Worm (Caenorhabditis elegans) whole organism, young adult: Measurements from ENCODE around the gene grl-31.

Experiments
- B0261.1 ChIP-seq: sonication (generic microtip); optimal IDR thresholded peaks from 2 replicates; lab custom pipeline; 2016; ENCODE audit warnings: mild to moderate bottlenecking, missing genetic modification characterization, moderate library complexity, missing compliant biosample characterization
- B0336.3 ChIP-seq: fragments of 200-800 bp; sonication (Bioruptor generic); IDR thresholded peaks from 2 replicates; pipeline ENCODE4 v1.3.6; 2022; ENCODE audit warnings: missing genetic modification characterization, missing compliant biosample characterization
- C06A6.2 ChIP-seq: fragments of 200-800 bp; sonication (Bioruptor generic); conservative IDR thresholded peaks from 2 replicates; pipeline ENCODE4 v1.3.6; 2022; ENCODE audit warnings: missing genetic modification characterization, missing compliant biosample characterization
- C17E4.6 ChIP-seq: fragments of 200-800 bp; sonication (Bioruptor generic); IDR thresholded peaks from 2 replicates; pipeline ENCODE4 v1.3.6; 2022; ENCODE audit warnings: missing genetic modification reagents, missing genetic modification characterization, missing compliant biosample characterization
- F22D6.2 ChIP-seq: sonication (generic microtip); optimal IDR thresholded peaks from 2 replicates; lab custom pipeline; 2016; ENCODE audit warnings: mild to moderate bottlenecking, missing genetic modification characterization, missing compliant biosample characterization
- F37B4.10 ChIP-seq: fragments of 200-800 bp; sonication (Bioruptor generic); IDR thresholded peaks from 2 replicates; pipeline ENCODE4 v1.3.6; 2022; ENCODE audit warnings: missing genetic modification characterization, missing compliant biosample characterization
- F39B2.1 ChIP-seq: fragments of 200-800 bp; sonication (Bioruptor generic); IDR thresholded peaks from 2 replicates; pipeline ENCODE4 v1.3.6; 2022; ENCODE audit warnings: missing genetic modification reagents, missing genetic modification characterization, missing compliant biosample characterization
- F55B11.4 ChIP-seq: sonication (generic microtip); optimal IDR thresholded peaks from 2 replicates; lab custom pipeline; 2016; ENCODE audit warnings: missing compliant biosample characterization, missing genetic modification characterization, borderline replicate concordance; ENCODE audit not compliant: insufficient read depth
- K12H6.12 ChIP-seq: fragments of 200-800 bp; sonication (Bioruptor generic); optimal IDR thresholded peaks from 2 replicates; lab custom pipeline; 2018; ENCODE audit warnings: mild to moderate bottlenecking, missing genetic modification characterization, missing compliant biosample characterization
- T07F8.4 ChIP-seq: sonication (generic microtip); optimal IDR thresholded peaks from 2 replicates; lab custom pipeline; 2016; ENCODE audit warnings: mild to moderate bottlenecking, missing genetic modification characterization, moderate library complexity, missing compliant biosample characterization
- T26A5.8 ChIP-seq: sonication (generic microtip); optimal IDR thresholded peaks from 2 replicates; lab custom pipeline; 2016; ENCODE audit warnings: missing genetic modification characterization, missing compliant biosample characterization
- Y53G8AR.9 ChIP-seq: fragments of 200-800 bp; sonication (Bioruptor generic); conservative IDR thresholded peaks from 2 replicates; pipeline ENCODE4 v1.3.6; 2022; ENCODE audit warnings: missing genetic modification reagents, missing genetic modification characterization, missing compliant biosample characterization
- Y95B8A.8 ChIP-seq: fragments of 200-800 bp; sonication (Bioruptor generic); IDR thresholded peaks from 2 replicates; pipeline ENCODE4 v1.3.6; 2022; ENCODE audit warnings: missing genetic modification reagents, missing genetic modification characterization, missing compliant biosample characterization
- akir-1 ChIP-seq: fragments of 200-800 bp; sonication (Bioruptor generic); optimal IDR thresholded peaks from 2 replicates; lab custom pipeline; 2018; ENCODE audit warnings: mild to moderate bottlenecking, missing genetic modification characterization, moderate library complexity, missing compliant biosample characterization
- atf-7 ChIP-seq: sonication (generic microtip); optimal IDR thresholded peaks from 2 replicates; lab custom pipeline; 2017; ENCODE audit warnings: mild to moderate bottlenecking, missing genetic modification characterization, missing compliant biosample characterization
- athp-1 ChIP-seq: sonication (generic microtip); optimal IDR thresholded peaks from 2 replicates; lab custom pipeline; 2017; ENCODE audit warnings: mild to moderate bottlenecking, missing genetic modification characterization, missing compliant biosample characterization
- bed-1 ChIP-seq: fragments of 200-800 bp; sonication (Bioruptor generic); IDR thresholded peaks from 2 replicates; pipeline ENCODE4 v1.3.6; 2022; ENCODE audit warnings: missing genetic modification reagents, missing genetic modification characterization, missing compliant biosample characterization
- bed-2 ChIP-seq: fragments of 200-800 bp; sonication (Bioruptor generic); IDR thresholded peaks from 2 replicates; pipeline ENCODE4 v1.3.6; 2022; ENCODE audit warnings: missing genetic modification reagents, missing genetic modification characterization, missing compliant biosample characterization
- cebp-1 ChIP-seq, 2 experiments: fragments of 200-800 bp in 1 of 2; sonication (Bioruptor generic) in 1 of 2; sonication (generic microtip) in 1 of 2; IDR thresholded peaks in 1 of 2; optimal IDR thresholded peaks in 1 of 2; 2 replicates each; pipeline versions ENCODE4 v1.3.6 to Lab custom; 2017 to 2022; ENCODE audit warnings: missing compliant biosample characterization in 2 of 2, missing genetic modification characterization in 2 of 2, mild to moderate bottlenecking in 1 of 2, missing genetic modification reagents in 1 of 2, moderate library complexity in 1 of 2
- cebp-2 ChIP-seq: fragments of 200-800 bp; sonication (Bioruptor generic); IDR thresholded peaks from 2 replicates; pipeline ENCODE4 v1.3.6; 2022; ENCODE audit warnings: missing genetic modification characterization, missing compliant biosample characterization
- ceh-27 ChIP-seq: fragments of 200-800 bp; sonication (Bioruptor generic); optimal IDR thresholded peaks from 2 replicates; lab custom pipeline; 2018; ENCODE audit warnings: mild to moderate bottlenecking, missing genetic modification characterization, moderate library complexity, missing compliant biosample characterization
- ceh-40 ChIP-seq: fragments of 200-800 bp; sonication (Bioruptor generic); IDR thresholded peaks from 2 replicates; pipeline ENCODE4 v1.3.6; 2022; ENCODE audit warnings: missing genetic modification characterization, missing compliant biosample characterization
- ceh-79 ChIP-seq: sonication (generic microtip); optimal IDR thresholded peaks from 2 replicates; lab custom pipeline; 2017; ENCODE audit warnings: mild to moderate bottlenecking, missing genetic modification characterization, missing compliant biosample characterization
- chd-7 ChIP-seq: sonication (generic microtip); optimal IDR thresholded peaks from 2 replicates; lab custom pipeline; 2016; ENCODE audit warnings: mild to moderate bottlenecking, missing genetic modification characterization, moderate library complexity, missing compliant biosample characterization
- efl-1 ChIP-seq: fragments of 150-350 bp; optimal IDR thresholded peaks from 2 replicates; lab custom pipeline; 2014; ENCODE audit warnings: missing biosample characterization, missing genetic modification reagents, missing genetic modification characterization
- egrh-3 ChIP-seq: fragments of 200-800 bp; sonication (Bioruptor generic); IDR thresholded peaks from 2 replicates; pipeline ENCODE4 v1.3.6; 2022; ENCODE audit warnings: missing genetic modification reagents, missing genetic modification characterization, missing compliant biosample characterization
- gei-17 ChIP-seq: fragments of 200-800 bp; sonication (Bioruptor generic); optimal IDR thresholded peaks from 2 replicates; lab custom pipeline; 2018; ENCODE audit warnings: mild to moderate bottlenecking, missing genetic modification characterization, missing compliant biosample characterization
- hmg-20 ChIP-seq: fragments of 200-800 bp; sonication (Bioruptor generic); IDR thresholded peaks from 2 replicates; pipeline ENCODE4 v1.3.6; 2022; ENCODE audit warnings: missing genetic modification reagents, missing genetic modification characterization, missing compliant biosample characterization
- hrde-1 ChIP-seq: sonication (generic microtip); optimal IDR thresholded peaks from 2 replicates; lab custom pipeline; 2016; ENCODE audit warnings: missing genetic modification characterization, mild to moderate bottlenecking, missing compliant biosample characterization, moderate library complexity, missing genotype, missing genetic modification reagents, borderline replicate concordance
- lsy-27 ChIP-seq: sonication (generic microtip); optimal IDR thresholded peaks from 2 replicates; lab custom pipeline; 2017; ENCODE audit warnings: missing genetic modification characterization, mild to moderate bottlenecking, missing compliant biosample characterization, antibody characterized with exemption, missing genotype, borderline replicate concordance; ENCODE audit not compliant: insufficient read depth
- madf-10 ChIP-seq: sonication (generic microtip); optimal IDR thresholded peaks from 2 replicates; lab custom pipeline; 2016; ENCODE audit warnings: mild to moderate bottlenecking, missing genetic modification characterization, missing compliant biosample characterization
- madf-8 ChIP-seq: fragments of 200-800 bp; sonication (Bioruptor generic); conservative IDR thresholded peaks from 2 replicates; pipeline ENCODE4 v1.3.6; 2022; ENCODE audit warnings: missing genetic modification reagents, missing genetic modification characterization, missing compliant biosample characterization
- mxl-1 ChIP-seq: sonication (generic microtip); optimal IDR thresholded peaks from 2 replicates; lab custom pipeline; 2016; ENCODE audit warnings: missing genetic modification characterization, missing compliant biosample characterization
- nfya-1 ChIP-seq: sonication (generic microtip); optimal IDR thresholded peaks from 2 replicates; lab custom pipeline; 2017; ENCODE audit warnings: antibody characterized with exemption, missing compliant biosample characterization, missing genetic modification characterization, borderline replicate concordance; ENCODE audit not compliant: insufficient read depth
- pha-4 ChIP-seq: fragments of 150-350 bp; sonication (generic microtip); optimal IDR thresholded peaks from 2 replicates; lab custom pipeline; 2014; ENCODE audit warnings: missing biosample characterization, missing genetic modification reagents, missing genetic modification characterization
- rec-8 ChIP-seq, 2 experiments: sonication (generic microtip); optimal IDR thresholded peaks; 2 replicates each; lab custom pipeline; 2016; ENCODE audit warnings: mild to moderate bottlenecking in 2 of 2, missing genetic modification characterization in 2 of 2, missing genetic modification reagents in 2 of 2, missing genotype in 2 of 2, missing biosample characterization in 1 of 2, missing compliant biosample characterization in 1 of 2, moderate library complexity in 1 of 2
- repo-1 ChIP-seq: sonication (generic microtip); optimal IDR thresholded peaks from 2 replicates; lab custom pipeline; 2017; ENCODE audit warnings: mild to moderate bottlenecking, missing genetic modification characterization, missing compliant biosample characterization
- sdz-38 ChIP-seq: sonication (generic microtip); optimal IDR thresholded peaks from 2 replicates; lab custom pipeline; 2016; ENCODE audit warnings: missing genotype, missing genetic modification characterization, missing compliant biosample characterization
- snpc-3.4 ChIP-seq: sonication (generic microtip); optimal IDR thresholded peaks from 2 replicates; lab custom pipeline; 2017; ENCODE audit warnings: missing genetic modification characterization, mild to moderate bottlenecking, missing compliant biosample characterization, antibody characterized with exemption, moderate library complexity, missing genotype, missing genetic modification reagents
- sptf-2 ChIP-seq: fragments of 200-800 bp; sonication (Bioruptor generic); optimal IDR thresholded peaks from 2 replicates; lab custom pipeline; 2018; ENCODE audit warnings: mild to moderate bottlenecking, missing genetic modification characterization, missing compliant biosample characterization
- tlf-1 ChIP-seq: fragments of 200-800 bp; sonication (Bioruptor generic); optimal IDR thresholded peaks from 2 replicates; lab custom pipeline; 2018; ENCODE audit warnings: mild to moderate bottlenecking, missing genetic modification characterization, missing compliant biosample characterization
- unc-130 ChIP-seq: sonication (generic microtip); optimal IDR thresholded peaks from 2 replicates; lab custom pipeline; 2016; ENCODE audit warnings: missing genetic modification reagents, missing genetic modification characterization, missing compliant biosample characterization
- unc-62 ChIP-seq: fragments of 150-350 bp; optimal IDR thresholded peaks from 2 replicates; lab custom pipeline; 2014; ENCODE audit warnings: missing biosample characterization, missing genetic modification reagents, missing genetic modification characterization
- xnd-1 ChIP-seq: sonication (generic microtip); optimal IDR thresholded peaks from 2 replicates; lab custom pipeline; 2016; ENCODE audit warnings: missing genotype, missing genetic modification reagents, missing genetic modification characterization, missing compliant biosample characterization
- zfh-2 ChIP-seq: fragments of 200-800 bp; sonication (Bioruptor generic); conservative IDR thresholded peaks from 2 replicates; pipeline ENCODE4 v1.3.6; 2022; ENCODE audit warnings: missing genetic modification reagents, missing genetic modification characterization, missing compliant biosample characterization
- zim-3 ChIP-seq: sonication (generic microtip); optimal IDR thresholded peaks from 2 replicates; lab custom pipeline; 2017; ENCODE audit warnings: mild to moderate bottlenecking, missing genetic modification characterization, moderate library complexity, missing compliant biosample characterization
- ztf-28 ChIP-seq: fragments of 200-800 bp; sonication (Bioruptor generic); IDR thresholded peaks from 2 replicates; pipeline ENCODE4 v1.3.6; 2022; ENCODE audit warnings: missing genetic modification reagents, missing genetic modification characterization, missing compliant biosample characterization
- ztf-3 ChIP-seq: fragments of 200-800 bp; sonication (Bioruptor generic); optimal IDR thresholded peaks from 2 replicates; lab custom pipeline; 2018; ENCODE audit warnings: mild to moderate bottlenecking, missing genetic modification characterization, missing compliant biosample characterization

grl-31 gene

DNA sequence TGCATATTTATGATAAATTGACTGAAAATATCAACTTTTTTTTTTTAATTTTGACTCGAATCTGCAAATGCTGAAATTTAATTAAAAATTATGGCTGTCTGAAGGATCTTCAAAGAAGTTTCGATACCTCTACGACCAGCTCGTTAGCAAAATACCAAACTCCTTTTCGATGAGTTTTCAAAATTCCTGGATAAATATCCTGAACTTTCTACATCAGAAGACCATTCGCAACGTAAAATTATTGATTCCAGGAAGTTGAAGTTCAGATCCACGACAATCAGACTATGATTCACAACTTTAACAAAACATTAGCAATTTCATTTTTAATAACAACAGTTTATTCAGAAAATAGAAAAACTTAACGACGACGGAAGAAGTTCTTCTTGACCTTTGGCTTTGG lies 27.4 kb upstream of the grl-31 start (continued):
- TF ChIP-seq repo-1 (tag; lab: Kevin White, UChicago): no peak
- no peak for TF ChIP-seq F22D6.2 (tag; lab: Kevin White, UChicago)
- TF ChIP-seq Y53G8AR.9 (GFP tag; lab: Robert Waterston, UW): peak; percentile 77
- TF ChIP-seq T07F8.4 (tag; lab: Kevin White, UChicago): no peak
- no peak for TF ChIP-seq zim-3 (tag; lab: Kevin White, UChicago)
- TF ChIP-seq lsy-27: no peak
- TF ChIP-seq madf-10 (tag; lab: Kevin White, UChicago): no peak
- TF ChIP-seq bed-2 (GFP tag; lab: Robert Waterston, UW): no peak
- peak; percentile 38 for TF ChIP-seq atf-7
- TF ChIP-seq snpc-3.4 (tag; lab: Kevin White, UChicago): peak; percentile 53
- 0 out of 2 replicates have a peak, but pooled peaks have one; percentile 34 for TF ChIP-seq F39B2.1 (GFP tag; lab: Robert Waterston, UW)
- peak; percentile 96 for TF ChIP-seq hrde-1
- TF ChIP-seq Y95B8A.8 (GFP tag; lab: Robert Waterston, UW): no peak
- no peak for TF ChIP-seq C06A6.2 (GFP tag; lab: Robert Waterston, UW)
- TF ChIP-seq xnd-1 (tag; lab: Kevin White, UChicago): peak; percentile 48
- TF ChIP-seq egrh-3 (GFP tag; lab: Robert Waterston, UW): no peak
- peak; percentile 19 for TF ChIP-seq B0261.1 (tag; lab: Kevin White, UChicago)
- no peak for TF ChIP-seq pha-4 (tag; lab: Kevin White, UChicago)
- no peak for TF ChIP-seq zfh-2
- no peak for TF ChIP-seq ztf-3 (GFP tag; lab: Kevin White, UChicago)
- peak in 1 of 2 experiments; percentile 17 for TF ChIP-seq rec-8 (tag; optimal IDR thresholded peaks at IDR 0.05; lab: Kevin White, UChicago)
- TF ChIP-seq chd-7 (tag; lab: Kevin White, UChicago): no peak
- TF ChIP-seq madf-8: no peak; the same call in 1 of the 2 replicates
- 0 out of 2 replicates have a peak, but pooled peaks have one; percentile 52 for TF ChIP-seq cebp-2 (GFP tag; lab: Robert Waterston, UW)
- TF ChIP-seq C17E4.6 (GFP tag; lab: Robert Waterston, UW): peak; percentile 54; the same call in 1 of the 2 replicates
- no peak for TF ChIP-seq cebp-1 (GFP tag; IDR thresholded peaks at IDR 0.05; lab: Robert Waterston, UW)
- TF ChIP-seq cebp-1 (tag; optimal IDR thresholded peaks at IDR 0.05; lab: Kevin White, UChicago): peak; percentile 41
- TF ChIP-seq nfya-1: no peak
- TF ChIP-seq efl-1: peak; percentile 52
- TF ChIP-seq sptf-2 (GFP tag; lab: Kevin White, UChicago): no peak
- peak; percentile 73 for TF ChIP-seq tlf-1 (GFP tag; lab: Kevin White, UChicago)
- no peak for TF ChIP-seq ceh-40 (GFP tag; lab: Robert Waterston, UW)
- TF ChIP-seq ztf-28 (GFP tag; lab: Robert Waterston, UW): no peak
- 0 out of 2 replicates have a peak, but pooled peaks have one; percentile 11 for TF ChIP-seq hmg-20
- TF ChIP-seq bed-1 (GFP tag; lab: Robert Waterston, UW): no peak
- no peak for TF ChIP-seq T26A5.8 (tag; lab: Kevin White, UChicago)
- TF ChIP-seq unc-62 (GFP tag; lab: Kevin White, UChicago): no peak
- TF ChIP-seq B0336.3: peak; percentile 93
- peak; percentile 21 for TF ChIP-seq mxl-1
- peak; percentile 2 for TF ChIP-seq ceh-79 (tag; lab: Kevin White, UChicago)
- no peak for TF ChIP-seq ceh-27
- TF ChIP-seq F37B4.10: no peak
- TF ChIP-seq akir-1: no peak
- TF ChIP-seq F55B11.4 (tag; lab: Kevin White, UChicago): no peak
- TF ChIP-seq K12H6.12 (tag; lab: Kevin White, UChicago): no peak
- no peak for TF ChIP-seq sdz-38
- TF ChIP-seq athp-1 (tag; lab: Kevin White, UChicago): peak; percentile 51
- TF ChIP-seq unc-130 (GFP tag; lab: Kevin White, UChicago): peak; percentile 90
- no peak for TF ChIP-seq gei-17 (GFP tag; lab: Kevin White, UChicago)
